Worm (Caenorhabditis elegans) whole organism, young adult: ENCODE data around the gene T26C5.3.

ENCODE experiments used
- hlh-12 ChIP-seq: sonication (generic microtip); optimal IDR thresholded peaks from 2 replicates; lab custom pipeline; 2016; ENCODE audit warnings: missing genetic modification characterization, missing compliant biosample characterization
- let-526 ChIP-seq: fragments of 200-800 bp; sonication (Bioruptor generic); IDR thresholded peaks from 2 replicates; pipeline ENCODE4 v1.3.6; 2022; ENCODE audit warnings: missing genetic modification reagents, missing genetic modification characterization, missing compliant biosample characterization
- lsy-27 ChIP-seq: sonication (generic microtip); optimal IDR thresholded peaks from 2 replicates; lab custom pipeline; 2017; ENCODE audit warnings: missing genetic modification characterization, mild to moderate bottlenecking, missing compliant biosample characterization, antibody characterized with exemption, missing genotype, borderline replicate concordance; ENCODE audit not compliant: insufficient read depth
- snpc-4 ChIP-seq, 5 experiments: fragments of 150-350 bp in 1 of 5; sonication (generic microtip) in 4 of 5; optimal IDR thresholded peaks; 2 replicates each; lab custom pipeline; 2014 to 2018; ENCODE audit warnings: missing genetic modification characterization in 5 of 5, missing biosample characterization in 3 of 5, antibody characterized with exemption in 2 of 5, mild to moderate bottlenecking in 2 of 5, missing compliant biosample characterization in 2 of 5, missing genotype in 2 of 5, moderate library complexity in 2 of 5, missing genetic modification reagents in 1 of 5
- somi-1 ChIP-seq: fragments of 200-800 bp; sonication (Bioruptor generic); optimal IDR thresholded peaks from 2 replicates; lab custom pipeline; 2018; ENCODE audit warnings: mild to moderate bottlenecking, missing genetic modification characterization, missing compliant biosample characterization
- zim-3 ChIP-seq: sonication (generic microtip); optimal IDR thresholded peaks from 2 replicates; lab custom pipeline; 2017; ENCODE audit warnings: mild to moderate bottlenecking, missing genetic modification characterization, moderate library complexity, missing compliant biosample characterization

DNA sequence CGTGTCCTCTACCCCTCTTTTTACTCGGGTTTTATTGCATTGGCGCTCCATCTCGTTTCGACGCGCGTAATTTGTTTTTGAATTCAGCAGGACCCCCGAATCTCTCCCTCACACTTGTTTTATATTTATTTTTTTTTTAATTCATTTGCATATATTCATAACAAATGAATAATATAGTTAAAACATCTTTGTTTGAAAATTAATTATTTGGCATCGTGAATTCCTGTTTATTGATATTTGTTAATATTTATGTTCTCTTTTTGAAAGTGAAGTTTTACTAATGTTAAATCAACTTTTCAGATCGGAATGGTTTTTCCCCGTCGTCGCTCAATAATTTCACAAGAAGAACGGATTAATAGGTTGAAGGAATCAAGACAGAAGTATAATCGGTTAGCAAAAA, 13.4 kb upstream of the T26C5.3 start, which contains the start of gene ZK1067.3:
- no peak for TF ChIP-seq zim-3 (tag; lab: Kevin White, UChicago)
- TF ChIP-seq somi-1 (GFP tag; lab: Kevin White, UChicago) = no peak
- TF ChIP-seq snpc-4 (GFP tag; optimal IDR thresholded peaks at IDR 0.05; lab: Kevin White, UChicago) = no peak
- no peak for TF ChIP-seq snpc-4 (tag; optimal IDR thresholded peaks at IDR 0.05; lab: Kevin White, UChicago)
- no peak for TF ChIP-seq lsy-27
- no peak for TF ChIP-seq let-526 (GFP tag; lab: Robert Waterston, UW)
- no peak for TF ChIP-seq hlh-12 (tag; lab: Kevin White, UChicago)
